Worm (Caenorhabditis elegans): Measurements from ENCODE around the gene sqt-2.

The sqt-2 gene

DNA sequence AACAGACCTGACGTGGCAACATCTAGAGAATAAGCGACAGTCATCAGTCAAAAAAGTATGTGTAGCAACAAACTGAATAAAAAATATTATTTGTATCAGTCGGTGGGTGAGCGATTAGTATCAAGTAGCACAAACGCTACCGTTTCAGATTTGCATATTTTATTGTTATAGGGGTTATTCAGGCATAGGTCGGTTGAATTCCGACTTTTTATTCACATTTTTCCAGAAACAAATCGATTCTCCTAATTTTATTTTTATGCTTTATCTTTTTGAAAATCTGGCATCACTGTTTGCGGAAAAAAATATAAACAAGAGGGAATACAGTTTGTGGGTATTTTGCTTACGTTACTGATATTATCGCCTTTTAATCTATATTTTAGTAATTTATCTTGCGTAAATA lies 11.3 kb upstream of the sqt-2 start, which contains the start of gene best-4:
Gene best-4, minus strand, starts transcription at position 101 of the 400 bp plus-strand sequence.
- no peak for TF ChIP-seq nhr-67 (tag; optimal IDR thresholded peaks at IDR 0.05)
- TF ChIP-seq lin-15B (tag; optimal IDR thresholded peaks at IDR 0.05): no peak
- TF ChIP-seq nhr-76 (tag; optimal IDR thresholded peaks at IDR 0.05): no peak
- TF ChIP-seq elt-2 (tag; optimal IDR thresholded peaks at IDR 0.05): no peak
- no peak for TF ChIP-seq unc-39 (tag; optimal IDR thresholded peaks at IDR 0.05)
- TF ChIP-seq ceh-9 (tag; optimal IDR thresholded peaks at IDR 0.05): no peak
- no peak for TF ChIP-seq ceh-82 (tag; optimal IDR thresholded peaks at IDR 0.05)
- no peak for TF ChIP-seq egl-27 (tag; optimal IDR thresholded peaks at IDR 0.05)
- TF ChIP-seq nhr-77 (tag; optimal IDR thresholded peaks at IDR 0.05): no peak
- TF ChIP-seq skn-1 (tag; optimal IDR thresholded peaks at IDR 0.05): no peak
- TF ChIP-seq zag-1 (tag; optimal IDR thresholded peaks at IDR 0.05): no peak
- no peak for TF ChIP-seq hmg-11 (tag; optimal IDR thresholded peaks at IDR 0.05)
- no peak for TF ChIP-seq nhr-28 (tag; optimal IDR thresholded peaks at IDR 0.05)

DNA sequence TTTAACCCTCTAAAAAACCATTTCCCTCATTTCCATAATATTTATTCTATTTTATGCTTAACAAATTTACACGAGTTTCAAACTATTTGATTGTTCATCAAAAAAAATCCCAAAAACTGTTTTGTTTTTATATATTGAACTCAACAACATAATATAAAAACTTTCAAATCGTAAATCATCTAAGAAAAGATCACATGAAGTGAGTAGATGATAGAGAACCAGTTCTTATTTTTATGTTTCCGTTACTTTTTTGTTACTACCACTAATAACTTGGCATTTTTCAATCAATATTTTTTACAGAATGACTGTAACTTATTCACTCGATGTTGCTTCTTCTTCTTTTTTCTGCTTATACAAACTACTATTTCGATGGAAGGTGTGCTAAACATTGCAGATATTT lies 10.4 kb upstream of the sqt-2 start, which contains the start of gene best-3:
Gene best-3, plus strand, starts transcription at position 301 of the 400 bp plus-strand sequence.
- TF ChIP-seq nhr-77 (tag; optimal IDR thresholded peaks at IDR 0.05) (no peak), nhr-76 (tag; optimal IDR thresholded peaks at IDR 0.05) (no peak), ceh-28 (tag; optimal IDR thresholded peaks at IDR 0.05) (no peak), nhr-28 (tag; optimal IDR thresholded peaks at IDR 0.05) (no peak), aly-2 (tag; optimal IDR thresholded peaks at IDR 0.05) (no peak), pha-4 (tag; optimal IDR thresholded peaks at IDR 0.05) (no peak), hmg-11 (tag; optimal IDR thresholded peaks at IDR 0.05) (no peak), ceh-9 (tag; optimal IDR thresholded peaks at IDR 0.05) (no peak), nfya-1 (tag; optimal IDR thresholded peaks at IDR 0.05; ENCODE audit: insufficient read depth) (no peak), nhr-237 (tag; optimal IDR thresholded peaks at IDR 0.05) (no peak), ceh-82 (tag; optimal IDR thresholded peaks at IDR 0.05) (no peak), lin-39 (tag; optimal IDR thresholded peaks at IDR 0.05) (no peak), sea-2 (GFP tag; optimal IDR thresholded peaks at IDR 0.05) (no peak), ztf-4 (tag; optimal IDR thresholded peaks at IDR 0.05) (no peak), unc-39 (tag; optimal IDR thresholded peaks at IDR 0.05) (no peak)

DNA sequence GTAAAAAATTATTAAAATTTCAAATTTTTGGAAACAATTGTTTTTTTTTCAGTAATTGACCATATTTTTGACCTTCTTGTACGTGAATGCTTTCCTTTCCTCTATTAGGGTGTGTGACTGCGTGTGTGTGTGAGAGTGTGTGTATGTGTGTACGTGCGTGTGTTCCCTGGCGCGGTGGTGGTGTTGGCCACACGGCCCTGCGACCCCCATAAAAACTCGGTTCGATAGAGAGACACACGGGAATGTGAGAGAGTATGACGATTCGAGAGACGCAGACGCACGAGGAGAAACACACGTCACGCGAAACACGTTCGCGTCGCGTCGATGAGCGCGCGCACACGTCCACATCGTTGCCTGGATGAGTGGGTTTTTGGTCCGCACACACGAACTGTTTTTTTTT lies 4.3 kb upstream of the sqt-2 start:
- TF ChIP-seq zag-1 (tag; optimal IDR thresholded peaks at IDR 0.05) (no peak), ceh-28 (tag; optimal IDR thresholded peaks at IDR 0.05) (peak; percentile 60), elt-3 (tag; optimal IDR thresholded peaks at IDR 0.05) (peak in 1 of 3 experiments; percentile 61), nfya-1 (tag; optimal IDR thresholded peaks at IDR 0.05; ENCODE audit: insufficient read depth) (peak; percentile 75), nhr-25 (tag; optimal IDR thresholded peaks at IDR 0.05) (peak; percentile 95), nhr-67 (tag; optimal IDR thresholded peaks at IDR 0.05) (no peak), nhr-77 (tag; optimal IDR thresholded peaks at IDR 0.05) (no peak), tbx-2 (tag; optimal IDR thresholded peaks at IDR 0.05) (peak; percentile 42), ceh-16 (tag; optimal IDR thresholded peaks at IDR 0.05) (no peak), lin-15B (tag; optimal IDR thresholded peaks at IDR 0.05) (peak; percentile 58), mdl-1 (tag; optimal IDR thresholded peaks at IDR 0.05) (peak; percentile 68), ZK546.5 (tag; optimal IDR thresholded peaks at IDR 0.05) (no peak), nhr-23 (tag; optimal IDR thresholded peaks at IDR 0.05) (peak; percentile 81), lin-39 (tag; optimal IDR thresholded peaks at IDR 0.05) (peak; percentile 85), pqm-1 (tag; optimal IDR thresholded peaks at IDR 0.05) (peak; percentile 9), snpc-4 (tag; optimal IDR thresholded peaks at IDR 0.05) (peak; percentile 51), unc-39 (tag; optimal IDR thresholded peaks at IDR 0.05) (no peak), pha-4 (tag; optimal IDR thresholded peaks at IDR 0.05) (no peak), hmg-11 (tag; optimal IDR thresholded peaks at IDR 0.05) (peak; percentile 96), ama-1 (optimal IDR thresholded peaks at IDR 0.05) (no peak), elt-2 (tag; optimal IDR thresholded peaks at IDR 0.05) (peak; percentile 66), lsy-12 (tag; optimal IDR thresholded peaks at IDR 0.05) (peak; percentile 26), fkh-10 (GFP tag; optimal IDR thresholded peaks at IDR 0.05) (no peak), R02D3.7 (tag; optimal IDR thresholded peaks at IDR 0.05) (peak; percentile 12), nhr-43 (tag; optimal IDR thresholded peaks at IDR 0.05; ENCODE audit: poor library complexity, severe bottlenecking) (peak; percentile 56), egl-5 (tag; optimal IDR thresholded peaks at IDR 0.05) (peak; percentile 85), ztf-4 (tag; optimal IDR thresholded peaks at IDR 0.05) (peak; percentile 46), nhr-237 (tag; optimal IDR thresholded peaks at IDR 0.05) (no peak), jun-1 (tag; optimal IDR thresholded peaks at IDR 0.05) (peak; percentile 72)

DNA sequence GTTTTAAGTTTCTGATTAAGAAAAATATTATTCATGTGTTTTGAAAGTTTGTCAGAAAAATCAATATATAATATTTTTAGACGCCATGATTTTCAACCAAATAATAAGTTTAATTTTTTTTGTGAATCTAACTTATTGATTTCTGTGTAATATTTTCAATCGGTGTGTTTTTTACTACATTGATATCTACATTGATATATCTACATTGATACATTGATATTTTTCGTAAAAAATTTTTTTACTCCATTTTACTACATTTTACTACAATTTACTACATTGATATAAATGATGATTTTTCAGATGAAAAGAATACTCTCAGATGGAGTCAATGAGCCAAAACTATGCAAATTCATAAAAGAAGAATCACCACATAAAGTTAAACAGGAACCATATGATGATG lies 3.9 kb upstream of the sqt-2 start, which contains the start of gene gmeb-1:
Gene gmeb-1, plus strand, starts transcription at position 301 of the 400 bp plus-strand sequence.
- TF ChIP-seq zag-1 (tag; optimal IDR thresholded peaks at IDR 0.05) (no peak), ZK546.5 (tag; optimal IDR thresholded peaks at IDR 0.05) (no peak), nhr-77 (tag; optimal IDR thresholded peaks at IDR 0.05) (no peak), mdl-1 (tag; optimal IDR thresholded peaks at IDR 0.05) (no peak), ztf-4 (tag; optimal IDR thresholded peaks at IDR 0.05) (no peak), nhr-237 (tag; optimal IDR thresholded peaks at IDR 0.05) (no peak), elt-1 (tag; optimal IDR thresholded peaks at IDR 0.05) (no peak), nhr-11 (tag; optimal IDR thresholded peaks at IDR 0.05) (no peak), ceh-82 (tag; optimal IDR thresholded peaks at IDR 0.05) (no peak)
